Fruit fly (Drosophila melanogaster) whole organism, embryonic: ENCODE results near the gene Ubi-p63E.

Experiments used
- Antp ChIP-seq: fragments of 200-800 bp; sonication (Bioruptor generic); optimal IDR thresholded peaks from 3 replicates; lab custom pipeline; 2016; ENCODE audit warnings: missing biosample characterization, missing genetic modification characterization
- Bgb ChIP-seq: fragments of 200-800 bp; sonication (Bioruptor generic); IDR thresholded peaks from 2 replicates; pipeline ENCODE4 v1.3.6; 2022; ENCODE audit warnings: missing biosample characterization, missing genetic modification characterization; ENCODE audit not compliant: partially characterized antibody
- CG10274 ChIP-seq: fragments of 200-800 bp; sonication (Bioruptor generic); optimal IDR thresholded peaks from 3 replicates; lab custom pipeline; 2017; ENCODE audit warnings: missing biosample characterization, mild to moderate bottlenecking, missing genetic modification characterization
- CG10959 ChIP-seq: fragments of 200-800 bp; sonication (Bioruptor generic); IDR thresholded peaks from 2 replicates; pipeline ENCODE4 v1.3.6; 2022; ENCODE audit warnings: missing biosample characterization, missing genetic modification characterization
- CG12236 ChIP-seq: fragments of 200-800 bp; sonication (Bioruptor generic); optimal IDR thresholded peaks from 2 replicates; lab custom pipeline; 2016; ENCODE audit warnings: missing biosample characterization, missing genetic modification characterization
- CG12769 ChIP-seq: fragments of 200-800 bp; sonication (Bioruptor generic); optimal IDR thresholded peaks from 2 replicates; lab custom pipeline; 2019; ENCODE audit warnings: missing biosample characterization, mild to moderate bottlenecking, missing genetic modification characterization, moderate library complexity
- CG13624 ChIP-seq: fragments of 200-800 bp; sonication (Bioruptor generic); optimal IDR thresholded peaks from 2 replicates; lab custom pipeline; 2016; ENCODE audit warnings: missing biosample characterization, missing genetic modification characterization
- CG13775 ChIP-seq: fragments of 200-800 bp; sonication (Bioruptor generic); optimal IDR thresholded peaks from 3 replicates; lab custom pipeline; 2017; ENCODE audit warnings: missing biosample characterization, mild to moderate bottlenecking, missing genetic modification characterization
- CG14965 ChIP-seq: fragments of 200-800 bp; sonication (Bioruptor generic); optimal IDR thresholded peaks from 2 replicates; lab custom pipeline; 2016; ENCODE audit warnings: missing biosample characterization, missing genetic modification characterization, borderline replicate concordance
- CG15514 ChIP-seq: fragments of 200-800 bp; sonication (Bioruptor generic); optimal IDR thresholded peaks from 3 replicates; lab custom pipeline; 2017; ENCODE audit warnings: missing biosample characterization, missing genetic modification characterization, mild to moderate bottlenecking, moderate library complexity, missing genetic modification reagents
- CG17361 ChIP-seq: fragments of 200-800 bp; sonication (Bioruptor generic); IDR thresholded peaks from 3 replicates; pipeline ENCODE4 v1.3.6; 2022; ENCODE audit warnings: missing biosample characterization, missing genetic modification characterization
- CG30403 ChIP-seq: fragments of 200-800 bp; sonication (Bioruptor generic); optimal IDR thresholded peaks from 3 replicates; lab custom pipeline; 2016; ENCODE audit warnings: missing biosample characterization, missing genetic modification characterization
- CG32772 ChIP-seq: fragments of 200-800 bp; sonication (Bioruptor generic); IDR thresholded peaks from 2 replicates; pipeline ENCODE4 v1.3.6; 2022; ENCODE audit warnings: missing biosample characterization, missing genetic modification characterization
- CG4404 ChIP-seq: fragments of 200-800 bp; sonication (Bioruptor generic); IDR thresholded peaks from 2 replicates; pipeline ENCODE4 v1.3.6; 2022; ENCODE audit warnings: missing biosample characterization, missing genetic modification characterization
- CG6683 ChIP-seq: fragments of 200-800 bp; sonication (Bioruptor generic); optimal IDR thresholded peaks from 2 replicates; lab custom pipeline; 2017; ENCODE audit warnings: missing biosample characterization, mild to moderate bottlenecking, missing genetic modification characterization, missing genetic modification reagents
- CG7372 ChIP-seq: fragments of 200-800 bp; sonication (Bioruptor generic); IDR thresholded peaks from 2 replicates; pipeline ENCODE4 v1.3.6; 2022; ENCODE audit warnings: missing biosample characterization, missing genetic modification characterization
- CG8944 ChIP-seq: fragments of 200-800 bp; sonication (Bioruptor generic); optimal IDR thresholded peaks from 3 replicates; lab custom pipeline; 2016; ENCODE audit warnings: missing biosample characterization, missing genetic modification characterization
- CG9797 ChIP-seq: fragments of 200-800 bp; sonication (Bioruptor generic); optimal IDR thresholded peaks from 3 replicates; lab custom pipeline; 2018; ENCODE audit warnings: missing biosample characterization, mild to moderate bottlenecking, missing genetic modification characterization
- CG9932 ChIP-seq: fragments of 200-800 bp; sonication (Bioruptor generic); IDR thresholded peaks from 2 replicates; pipeline ENCODE4 v1.3.6; 2022; ENCODE audit warnings: missing biosample characterization, missing genetic modification characterization
- CHES-1-like ChIP-seq: fragments of 200-800 bp; sonication (Bioruptor generic); optimal IDR thresholded peaks from 2 replicates; lab custom pipeline; 2016; ENCODE audit warnings: missing biosample characterization, missing genetic modification characterization
- Chrac-16 ChIP-seq: fragments of 200-800 bp; sonication (Bioruptor generic); optimal IDR thresholded peaks from 3 replicates; lab custom pipeline; 2016; ENCODE audit warnings: missing biosample characterization, missing genetic modification characterization
- Dll ChIP-seq: fragments of 200-800 bp; sonication (Bioruptor generic); IDR thresholded peaks from 4 replicates; pipeline ENCODE4 v1.3.6; 2022; ENCODE audit warnings: missing biosample characterization, missing genetic modification characterization; ENCODE audit not compliant: partially characterized antibody
- Doc3 ChIP-seq: fragments of 200-800 bp; sonication (Bioruptor generic); IDR thresholded peaks from 3 replicates; pipeline ENCODE4 v1.3.6; 2022; ENCODE audit warnings: missing biosample characterization, missing genetic modification characterization; ENCODE audit not compliant: partially characterized antibody
- Dp ChIP-seq: fragments of 200-800 bp; sonication (Bioruptor generic); optimal IDR thresholded peaks from 2 replicates; lab custom pipeline; 2018; ENCODE audit warnings: missing biosample characterization, mild to moderate bottlenecking, missing genetic modification characterization, moderate library complexity
- HLH4C ChIP-seq: fragments of 200-800 bp; sonication (Bioruptor generic); IDR thresholded peaks from 3 replicates; pipeline ENCODE4 v1.3.6; 2022; ENCODE audit warnings: missing biosample characterization, missing genetic modification characterization; ENCODE audit not compliant: partially characterized antibody
- Hey ChIP-seq: fragments of 200-800 bp; sonication (Bioruptor generic); optimal IDR thresholded peaks from 3 replicates; lab custom pipeline; 2018; ENCODE audit warnings: missing biosample characterization, mild to moderate bottlenecking, missing genetic modification characterization
- Med ChIP-seq: fragments of 200-800 bp; sonication (Bioruptor generic); peaks from one replicate; lab custom pipeline; 2016; ENCODE audit warnings: missing biosample characterization, missing genetic modification characterization, mild to moderate bottlenecking, inconsistent platforms, moderate library complexity
- YL-1 ChIP-seq: fragments of 200-800 bp; sonication (Bioruptor generic); optimal IDR thresholded peaks from 3 replicates; lab custom pipeline; 2017; ENCODE audit warnings: missing biosample characterization, mild to moderate bottlenecking, missing genetic modification characterization
- al ChIP-seq: fragments of 200-800 bp; sonication (Bioruptor generic); IDR thresholded peaks from 2 replicates; pipeline ENCODE4 v1.3.6; 2022; ENCODE audit warnings: missing biosample characterization, missing genetic modification characterization
- ap ChIP-seq: fragments of 200-800 bp; sonication (Bioruptor generic); IDR thresholded peaks from 2 replicates; pipeline ENCODE4 v1.3.6; 2022; ENCODE audit warnings: missing biosample characterization, missing genetic modification characterization
- croc ChIP-seq: fragments of 200-800 bp; sonication (Bioruptor generic); conservative IDR thresholded peaks from 3 replicates; pipeline ENCODE4 v1.3.6; 2022; ENCODE audit warnings: missing biosample characterization, missing genetic modification characterization
- danr ChIP-seq: fragments of 200-800 bp; sonication (Bioruptor generic); IDR thresholded peaks from 2 replicates; pipeline ENCODE4 v1.3.6; 2022; ENCODE audit warnings: missing biosample characterization, missing genetic modification characterization
- dimm ChIP-seq: fragments of 200-800 bp; sonication (Bioruptor generic); IDR thresholded peaks from 2 replicates; pipeline ENCODE4 v1.3.6; 2022; ENCODE audit warnings: missing biosample characterization, missing genetic modification characterization
- ftz-f1 ChIP-seq: fragments of 200-800 bp; sonication (Bioruptor generic); optimal IDR thresholded peaks from 2 replicates; lab custom pipeline; 2016; ENCODE audit warnings: missing biosample characterization, missing genetic modification characterization
- her ChIP-seq: fragments of 200-800 bp; sonication (Bioruptor generic); optimal IDR thresholded peaks from 2 replicates; lab custom pipeline; 2016; ENCODE audit warnings: missing biosample characterization, missing genetic modification characterization
- inv ChIP-seq: fragments of 200-800 bp; sonication (Bioruptor generic); IDR thresholded peaks from 2 replicates; pipeline ENCODE4 v1.3.6; 2022; ENCODE audit warnings: missing biosample characterization, missing genetic modification characterization; ENCODE audit not compliant: partially characterized antibody
- klu ChIP-seq: fragments of 200-800 bp; sonication (Bioruptor generic); IDR thresholded peaks from 2 replicates; pipeline ENCODE4 v1.3.6; 2022; ENCODE audit warnings: missing biosample characterization, missing genetic modification characterization
- lov ChIP-seq, 2 experiments: fragments of 200-800 bp in 1 of 2; fragments of >200 bp in 1 of 2; sonication (Bioruptor generic) in 1 of 2; IDR thresholded peaks in 1 of 2; optimal IDR thresholded peaks in 1 of 2; 2 replicates in 1 of 2; 3 replicates in 1 of 2; pipeline versions ENCODE4 v1.3.6 to Lab custom; 2017 to 2022; ENCODE audit warnings: missing biosample characterization in 1 of 2, missing genetic modification characterization in 1 of 2
- mam ChIP-seq: fragments of 200-800 bp; sonication (Bioruptor generic); optimal IDR thresholded peaks from 3 replicates; lab custom pipeline; 2016; ENCODE audit warnings: missing biosample characterization, missing genetic modification characterization
- oc ChIP-seq: fragments of 200-800 bp; sonication (Bioruptor generic); optimal IDR thresholded peaks from 2 replicates; lab custom pipeline; 2018; ENCODE audit warnings: missing biosample characterization, mild to moderate bottlenecking, missing genetic modification characterization, moderate library complexity
- otp ChIP-seq: fragments of 200-800 bp; sonication (Bioruptor generic); IDR thresholded peaks from 3 replicates; pipeline ENCODE4, ENCODE4 v1.3.6; 2022; ENCODE audit warnings: missing biosample characterization, missing genetic modification characterization
- pros ChIP-seq: fragments of 200-800 bp; sonication (Bioruptor generic); optimal IDR thresholded peaks from 3 replicates; lab custom pipeline; 2019; ENCODE audit warnings: missing biosample characterization, mild to moderate bottlenecking, missing genetic modification characterization, moderate library complexity
- pzg ChIP-seq: fragments of 200-800 bp; sonication (Bioruptor generic); optimal IDR thresholded peaks from 3 replicates; lab custom pipeline; 2018; ENCODE audit warnings: missing biosample characterization, mild to moderate bottlenecking, missing genetic modification characterization, moderate library complexity
- ro ChIP-seq: fragments of 200-800 bp; sonication (Bioruptor generic); IDR thresholded peaks from 2 replicates; pipeline ENCODE4 v1.3.6; 2022; ENCODE audit warnings: missing biosample characterization, missing genetic modification characterization
- row ChIP-seq: fragments of 200-800 bp; sonication (Bioruptor generic); IDR thresholded peaks from 3 replicates; pipeline ENCODE4 v1.3.6; 2022; ENCODE audit warnings: missing biosample characterization, missing genetic modification characterization
- sim ChIP-seq: fragments of 200-800 bp; sonication (Bioruptor generic); IDR thresholded peaks from 2 replicates; pipeline ENCODE4 v1.3.6; 2022; ENCODE audit warnings: missing biosample characterization, missing genetic modification characterization
- twi ChIP-seq: fragments of 200-800 bp; optimal IDR thresholded peaks from 2 replicates; lab custom pipeline; 2019; ENCODE audit warnings: missing biosample characterization, mild to moderate bottlenecking, missing genetic modification characterization, moderate library complexity
- unpg ChIP-seq: fragments of 200-800 bp; sonication (Bioruptor generic); optimal IDR thresholded peaks from 3 replicates; lab custom pipeline; 2018; ENCODE audit warnings: missing biosample characterization, mild to moderate bottlenecking, missing genetic modification characterization, moderate library complexity
- wek ChIP-seq: fragments of 200-800 bp; sonication (Bioruptor generic); optimal IDR thresholded peaks from 3 replicates; lab custom pipeline; 2018; ENCODE audit warnings: missing biosample characterization, mild to moderate bottlenecking, missing genetic modification characterization, moderate library complexity
- yki ChIP-seq: fragments of >200 bp; optimal IDR thresholded peaks from 3 replicates; lab custom pipeline; 2018
- zf30C ChIP-seq: fragments of 200-800 bp; sonication (Bioruptor generic); optimal IDR thresholded peaks from 3 replicates; lab custom pipeline; 2018; ENCODE audit warnings: missing biosample characterization, mild to moderate bottlenecking, missing genetic modification characterization

The Ubi-p63E gene

DNA sequence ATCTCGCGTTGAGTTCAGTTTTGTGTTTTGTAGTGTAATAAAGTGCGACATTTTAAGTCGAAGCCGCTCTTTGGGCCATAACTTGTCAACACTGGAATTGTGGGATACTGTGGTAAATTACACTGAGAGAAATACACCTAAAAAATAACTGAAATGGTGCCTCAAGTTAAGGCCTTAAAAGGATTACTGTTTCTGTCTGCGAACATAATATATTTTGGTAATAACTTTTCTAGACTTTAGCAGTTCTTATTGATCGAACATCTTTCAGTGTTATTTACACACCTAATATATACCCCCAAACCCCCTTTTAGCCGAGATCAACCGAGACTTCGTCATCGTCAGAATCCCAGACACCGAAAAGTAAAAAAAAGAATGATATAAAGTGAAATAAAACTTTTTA, 51.1 kb downstream of the Ubi-p63E start (continued):
- TF ChIP-seq Dll (GFP tag; lab: Robert Waterston, UW) (no peak), inv (GFP tag; lab: Robert Waterston, UW) (no peak), CG12236 (GFP tag; lab: Kevin White, UChicago) (no peak), al (GFP tag; lab: Robert Waterston, UW) (no peak), Antp (GFP tag; lab: Kevin White, UChicago) (no peak), CG13624 (GFP tag; lab: Kevin White, UChicago) (no peak), CG17361 (GFP tag; lab: Robert Waterston, UW) (peak; percentile 48; the same call in 1 of the 3 replicates), CG10959 (GFP tag; lab: Robert Waterston, UW) (no peak), zf30C (GFP tag; lab: Kevin White, UChicago) (peak; percentile 15), Dp (GFP tag; lab: Kevin White, UChicago) (no peak), CG9797 (GFP tag; lab: Kevin White, UChicago) (no peak), CG30403 (GFP tag; lab: Kevin White, UChicago) (peak; percentile 26), wek (no peak), dimm (GFP tag; lab: Robert Waterston, UW) (no peak), CG13775 (GFP tag; lab: Kevin White, UChicago) (peak; percentile 10), Med (GFP tag; lab: Kevin White, UChicago) (peak; percentile 87), CG14965 (GFP tag; lab: Kevin White, UChicago) (no peak), ap (no peak), Hey (no peak), pros (GFP tag; lab: Kevin White, UChicago) (no peak), CG7372 (GFP tag; lab: Robert Waterston, UW) (no peak), oc (peak; percentile 5), CG4404 (no peak), Bgb (no peak), yki (lab: Kevin White, UChicago) (no peak), YL-1 (GFP tag; lab: Kevin White, UChicago) (no peak), ro (GFP tag; lab: Robert Waterston, UW) (no peak), CG9932 (GFP tag; lab: Robert Waterston, UW) (peak; percentile 47; the same call in 1 of the 2 replicates), croc (no peak), CG32772 (GFP tag; lab: Robert Waterston, UW) (no peak), CHES-1-like (peak; percentile 7), mam (peak; percentile 22), CG15514 (GFP tag; lab: Kevin White, UChicago) (no peak), unpg (GFP tag; lab: Kevin White, UChicago) (peak; percentile 51), lov (optimal IDR thresholded peaks at IDR 0.05; lab: Kevin White, UChicago) (no peak), lov (GFP tag; IDR thresholded peaks at IDR 0.05; lab: Robert Waterston, UW) (no peak), CG10274 (GFP tag; lab: Kevin White, UChicago) (no peak), otp (GFP tag; lab: Robert Waterston, UW) (no peak), CG12769 (peak; percentile 53), ftz-f1 (GFP tag; lab: Kevin White, UChicago) (no peak), her (GFP tag; lab: Kevin White, UChicago) (no peak), sim (GFP tag; lab: Robert Waterston, UW) (no peak), danr (GFP tag; lab: Robert Waterston, UW) (no peak), HLH4C (GFP tag; lab: Robert Waterston, UW) (no peak), CG6683 (GFP tag; lab: Kevin White, UChicago) (no peak), pzg (GFP tag; lab: Kevin White, UChicago) (no peak), klu (GFP tag; lab: Robert Waterston, UW) (no peak), Chrac-16 (GFP tag; lab: Kevin White, UChicago) (peak; percentile 4), Doc3 (GFP tag; lab: Robert Waterston, UW) (no peak), twi (peak; percentile 9), row (GFP tag; lab: Robert Waterston, UW) (peak; percentile 46; the same call in 2 of the 3 replicates), CG8944 (peak; percentile 42)
